Fruit fly (Drosophila melanogaster): Measurements from ENCODE around the gene Elp1.

The Elp1 gene

DNA sequence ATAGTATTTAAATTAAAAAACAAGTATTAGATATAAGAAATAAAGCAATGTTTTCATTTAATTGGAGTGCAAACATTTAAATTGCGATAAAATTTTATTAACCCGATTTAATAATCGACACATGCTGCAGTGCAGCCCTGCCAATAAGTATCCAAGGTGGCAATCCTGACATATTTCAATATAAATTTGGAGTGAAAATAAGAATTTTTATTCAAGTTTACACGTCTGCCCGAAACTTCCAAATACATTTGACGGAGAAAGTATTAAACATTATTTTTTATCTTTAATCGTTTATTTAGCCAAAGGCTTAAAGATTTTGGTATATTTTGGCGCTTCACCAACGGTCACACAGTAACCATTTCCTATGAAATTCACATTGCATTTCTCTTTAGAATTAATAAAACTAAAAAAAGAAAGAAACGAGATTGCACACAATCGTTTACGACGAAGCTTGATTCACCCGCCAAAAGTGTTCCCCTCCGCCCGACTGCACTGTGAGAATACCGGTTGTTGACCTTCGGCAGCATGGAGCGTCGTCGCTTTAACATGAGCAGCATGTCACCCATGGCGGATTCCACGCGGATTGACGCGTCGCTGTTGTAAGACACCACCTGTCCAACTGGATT is 22.2 kb upstream of the Elp1 start, which contains the start of gene CG14712 (continued):
- TF ChIP-seq pan (optimal IDR thresholded peaks at IDR 0.05), result no peak
- TF ChIP-seq pan (GFP tag; optimal IDR thresholded peaks at IDR 0.05 in 1 of 2, IDR thresholded peaks at IDR 0.05 in 1 of 2), result no peak
- TF ChIP-seq crp (GFP tag; optimal IDR thresholded peaks at IDR 0.05), result peak in 1 of 2 experiments; percentile 51
- TF ChIP-seq CG2875 (GFP tag; optimal IDR thresholded peaks at IDR 0.05), result no peak
- no peak for TF ChIP-seq Hr3 (GFP tag; optimal IDR thresholded peaks at IDR 0.05)
- peak; percentile 48 for TF ChIP-seq CG2120 (GFP tag; optimal IDR thresholded peaks at IDR 0.05)
- TF ChIP-seq CG18599 (GFP tag; optimal IDR thresholded peaks at IDR 0.05), result no peak
- TF ChIP-seq CG12104 (GFP tag; optimal IDR thresholded peaks at IDR 0.05), result no peak
- no peak for TF ChIP-seq ind (GFP tag; optimal IDR thresholded peaks at IDR 0.05)
- TF ChIP-seq ssp (GFP tag; IDR thresholded peaks at IDR 0.05), result no peak
- TF ChIP-seq CG10959 (GFP tag; IDR thresholded peaks at IDR 0.05), result no peak
- peak in 1 of 2 experiments; percentile 22 for TF ChIP-seq insv (GFP tag; optimal IDR thresholded peaks at IDR 0.05)
- no peak for TF ChIP-seq NFAT (GFP tag; IDR thresholded peaks at IDR 0.05)
- peak; percentile 48; the same call in 1 of the 2 replicates for TF ChIP-seq nerfin-2 (GFP tag; IDR thresholded peaks at IDR 0.05; ENCODE audit: partially characterized antibody)
- no peak for TF ChIP-seq CG6813 (GFP tag; optimal IDR thresholded peaks at IDR 0.05)
- TF ChIP-seq fu2 (GFP tag; optimal IDR thresholded peaks at IDR 0.05), result no peak
- TF ChIP-seq CG11093 (GFP tag; IDR thresholded peaks at IDR 0.05), result no peak
- no peak for TF ChIP-seq CG9609 (GFP tag; optimal IDR thresholded peaks at IDR 0.05)
- no peak for TF ChIP-seq zen (tag; optimal IDR thresholded peaks at IDR 0.05)
- TF ChIP-seq hbn (GFP tag; IDR thresholded peaks at IDR 0.05; ENCODE audit: partially characterized antibody), result peak; percentile 48; the same call in 1 of the 2 replicates
- TF ChIP-seq inv (GFP tag; IDR thresholded peaks at IDR 0.05; ENCODE audit: partially characterized antibody), result peak; percentile 45; the same call in 1 of the 2 replicates
- peak; percentile 38 for TF ChIP-seq sug (tag; optimal IDR thresholded peaks at IDR 0.05)
- no peak for TF ChIP-seq hth (optimal IDR thresholded peaks at IDR 0.05)
- peak; percentile 39 for TF ChIP-seq mam (GFP tag; optimal IDR thresholded peaks at IDR 0.05)
- TF ChIP-seq CG15011 (GFP tag; optimal IDR thresholded peaks at IDR 0.05), result no peak
- peak; percentile 92 for TF ChIP-seq YL-1 (GFP tag; optimal IDR thresholded peaks at IDR 0.05)
- no peak for TF ChIP-seq dimm (GFP tag; IDR thresholded peaks at IDR 0.05)
- TF ChIP-seq CG32532 (GFP tag; IDR thresholded peaks at IDR 0.05), result no peak
- no peak for TF ChIP-seq Elba2 (GFP tag; optimal IDR thresholded peaks at IDR 0.05)
- no peak for TF ChIP-seq CG2202 (tag; optimal IDR thresholded peaks at IDR 0.05)
- TF ChIP-seq crc (GFP tag; optimal IDR thresholded peaks at IDR 0.05), result no peak
- TF ChIP-seq vvl (GFP tag; IDR thresholded peaks at IDR 0.05), result 0 out of 2 replicates have a peak, but pooled peaks have one; percentile 40
- TF ChIP-seq E2f2 (GFP tag; IDR thresholded peaks at IDR 0.05), result peak; percentile 96
- TF ChIP-seq CG7556 (GFP tag; optimal IDR thresholded peaks at IDR 0.05), result no peak
- 0 out of 2 replicates have a peak, but pooled peaks have one; percentile 15 for TF ChIP-seq Adf1 (GFP tag; IDR thresholded peaks at IDR 0.05)
- TF ChIP-seq pho (GFP tag; optimal IDR thresholded peaks at IDR 0.05), result peak; percentile 24
- TF ChIP-seq gfzf (GFP tag; optimal IDR thresholded peaks at IDR 0.05), result peak; percentile 83
- no peak for TF ChIP-seq ab (GFP tag; optimal IDR thresholded peaks at IDR 0.05)
- peak; percentile 49 for TF ChIP-seq Max (GFP tag; optimal IDR thresholded peaks at IDR 0.05)
- no peak for TF ChIP-seq Rfx (GFP tag; IDR thresholded peaks at IDR 0.05)
- peak; percentile 27; the same call in 1 of the 3 replicates for TF ChIP-seq CG16813 (GFP tag; IDR thresholded peaks at IDR 0.05; ENCODE audit: partially characterized antibody)
- TF ChIP-seq zen2 (GFP tag; IDR thresholded peaks at IDR 0.05; ENCODE audit: partially characterized antibody), result no peak
- no peak for TF ChIP-seq Gsc (GFP tag; IDR thresholded peaks at IDR 0.05)
- TF ChIP-seq CG11560 (tag; IDR thresholded peaks at IDR 0.05), result no peak
- TF ChIP-seq sisA (GFP tag; IDR thresholded peaks at IDR 0.05), result no peak
- TF ChIP-seq CG11085 (GFP tag; IDR thresholded peaks at IDR 0.05), result no peak
- TF ChIP-seq Oli (tag; optimal IDR thresholded peaks at IDR 0.05), result no peak
- no peak for TF ChIP-seq CG11695 (GFP tag; IDR thresholded peaks at IDR 0.05)
- TF ChIP-seq zf30C (GFP tag; optimal IDR thresholded peaks at IDR 0.05), result no peak
- 0 out of 3 replicates have a peak, but pooled peaks have one; percentile 40 for TF ChIP-seq CG6791 (GFP tag; IDR thresholded peaks at IDR 0.05; ENCODE audit: partially characterized antibody)
